Worm (Caenorhabditis elegans): Measurements from ENCODE around the gene R05D3.8.

R05D3.8 gene

DNA sequence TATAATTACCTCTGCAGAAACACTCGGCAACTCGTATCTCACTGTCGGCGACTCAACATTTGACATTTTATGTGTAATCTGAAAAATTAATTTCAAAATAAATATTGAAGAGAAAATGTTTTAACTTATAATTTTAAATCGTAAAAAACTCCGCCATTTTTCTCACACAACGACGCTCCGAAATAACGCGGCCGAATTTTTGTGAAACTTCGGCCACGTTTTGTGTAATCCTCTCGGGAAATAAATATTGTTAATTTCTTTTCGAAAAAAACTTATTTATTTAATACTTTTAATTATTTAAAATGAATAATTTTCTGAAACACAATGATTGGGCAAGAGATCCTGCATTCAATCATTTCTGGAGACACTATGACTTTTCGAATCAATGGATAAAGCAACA lies 50.8 kb downstream of the R05D3.8 start, which contains the start of the genes F10E9.7 and F10E9.5 (continued):
- TF ChIP-seq lin-35 (GFP tag; optimal IDR thresholded peaks at IDR 0.05) (peak in 1 of 3 experiments; percentile 83), lsy-27 (tag; optimal IDR thresholded peaks at IDR 0.05; ENCODE audit: borderline replicate concordance, insufficient read depth) (no peak), tlf-1 (GFP tag; optimal IDR thresholded peaks at IDR 0.05) (peak; percentile 46), die-1 (tag; optimal IDR thresholded peaks at IDR 0.05) (no peak), dpff-1 (tag; optimal IDR thresholded peaks at IDR 0.05) (no peak), snpc-1.3 (tag; optimal IDR thresholded peaks at IDR 0.05; ENCODE audit: insufficient read depth) (peak; percentile 62), F52B5.7 (tag; optimal IDR thresholded peaks at IDR 0.05) (no peak), ceh-79 (tag; optimal IDR thresholded peaks at IDR 0.05) (no peak), Y67H2A.10 (GFP tag; conservative IDR thresholded peaks at IDR 0.05) (peak; percentile 61; the same call in 1 of the 2 replicates), ceh-91 (GFP tag; IDR thresholded peaks at IDR 0.05) (peak; percentile 70), F33H1.4 (GFP tag; IDR thresholded peaks at IDR 0.05) (peak; percentile 68), akir-1 (GFP tag; optimal IDR thresholded peaks at IDR 0.05) (no peak), madf-6 (GFP tag; IDR thresholded peaks at IDR 0.05) (peak; percentile 75), tbp1 (GFP tag; optimal IDR thresholded peaks at IDR 0.05) (peak; percentile 61), F39B2.1 (GFP tag; IDR thresholded peaks at IDR 0.05) (no peak), Y53F4B.3 (GFP tag; IDR thresholded peaks at IDR 0.05) (no peak), F10E7.11 (tag; optimal IDR thresholded peaks at IDR 0.05) (peak; percentile 76), F22D6.2 (tag; optimal IDR thresholded peaks at IDR 0.05) (peak; percentile 13), lag-1 (GFP tag; IDR thresholded peaks at IDR 0.05) (no peak), egrh-3 (GFP tag; IDR thresholded peaks at IDR 0.05) (no peak), K11D2.4 (GFP tag; IDR thresholded peaks at IDR 0.05) (peak; percentile 80), T26A5.8 (tag; optimal IDR thresholded peaks at IDR 0.05) (no peak), bed-1 (GFP tag; IDR thresholded peaks at IDR 0.05) (no peak), repo-1 (tag; optimal IDR thresholded peaks at IDR 0.05) (no peak), unc-130 (GFP tag; optimal IDR thresholded peaks at IDR 0.05) (peak; percentile 94), madf-10 (tag; optimal IDR thresholded peaks at IDR 0.05) (peak; percentile 83), madf-8 (GFP tag; conservative IDR thresholded peaks at IDR 0.05) (peak; percentile 52), nhr-120 (GFP tag; IDR thresholded peaks at IDR 0.05) (no peak), B0336.3 (GFP tag; IDR thresholded peaks at IDR 0.05) (no peak), F23B12.7 (tag; optimal IDR thresholded peaks at IDR 0.05; ENCODE audit: insufficient read depth) (peak; percentile 67), pha-4 (tag; optimal IDR thresholded peaks at IDR 0.05) (no peak), xnd-1 (tag; optimal IDR thresholded peaks at IDR 0.05) (no peak), hlh-26 (GFP tag; conservative IDR thresholded peaks at IDR 0.05) (no peak), ztf-25 (GFP tag; IDR thresholded peaks at IDR 0.05) (peak; percentile 88), T07F8.4 (tag; optimal IDR thresholded peaks at IDR 0.05) (no peak), lin-40 (tag; optimal IDR thresholded peaks at IDR 0.05) (peak; percentile 74), sptf-2 (GFP tag; optimal IDR thresholded peaks at IDR 0.05) (no peak), hsf-1 (GFP tag; IDR thresholded peaks at IDR 0.05) (0 out of 2 replicates have a peak, but pooled peaks have one; percentile 48), snpc-4 (GFP tag; optimal IDR thresholded peaks at IDR 0.05) (peak; percentile 12), snpc-4 (tag; optimal IDR thresholded peaks at IDR 0.05) (peak in 3 of 4 experiments; percentile 41 to 66 (median 51)), sdz-38 (tag; optimal IDR thresholded peaks at IDR 0.05) (no peak), ceh-40 (GFP tag; IDR thresholded peaks at IDR 0.05) (peak; percentile 89), let-526 (GFP tag; IDR thresholded peaks at IDR 0.05) (peak; percentile 78), nfyb-1 (GFP tag; IDR thresholded peaks at IDR 0.05) (peak; percentile 56; the same call in 1 of the 2 replicates), F57A8.1 (GFP tag; optimal IDR thresholded peaks at IDR 0.05) (peak; percentile 44), efl-1 (GFP tag; optimal IDR thresholded peaks at IDR 0.05) (peak; percentile 56), aptf-3 (GFP tag; IDR thresholded peaks at IDR 0.05) (no peak), attf-6 (GFP tag; IDR thresholded peaks at IDR 0.05) (no peak)

Data from whole organism, young adult.